Fruit fly (Drosophila melanogaster) whole organism, embryonic: ENCODE results near the gene CG12539.
A peak's percentile ranks its signal among the peaks of the same experiment; 100 is the strongest.

Experiments used
- ATbp ChIP-seq: fragments of 200-800 bp; sonication (Bioruptor generic); optimal IDR thresholded peaks from 2 replicates; lab custom pipeline; 2017; ENCODE audit warnings: missing biosample characterization, mild to moderate bottlenecking, missing genetic modification characterization, missing genetic modification reagents
- Aef1 ChIP-seq: fragments of 200-800 bp; sonication (Bioruptor generic); IDR thresholded peaks from 3 replicates; pipeline ENCODE4 v1.3.6; 2022; ENCODE audit warnings: missing biosample characterization, missing genetic modification characterization
- Asciz ChIP-seq: fragments of 200-800 bp; sonication (Bioruptor generic); optimal IDR thresholded peaks from 2 replicates; lab custom pipeline; 2017; ENCODE audit warnings: missing biosample characterization, mild to moderate bottlenecking, missing genetic modification characterization, missing genetic modification reagents
- CG10321 ChIP-seq: fragments of 200-800 bp; sonication (Bioruptor generic); IDR thresholded peaks from 2 replicates; pipeline ENCODE4 v1.3.6; 2022; ENCODE audit warnings: missing biosample characterization, missing genetic modification characterization
- CG10979 ChIP-seq: fragments of 200-800 bp; sonication (Bioruptor generic); optimal IDR thresholded peaks from 2 replicates; lab custom pipeline; 2018; ENCODE audit warnings: missing biosample characterization, mild to moderate bottlenecking, missing genetic modification characterization, moderate library complexity
- CG11504 ChIP-seq: fragments of 200-800 bp; sonication (Bioruptor generic); optimal IDR thresholded peaks from 3 replicates; lab custom pipeline; 2019; ENCODE audit warnings: missing biosample characterization, mild to moderate bottlenecking, missing genetic modification characterization, moderate library complexity
- CG12155 ChIP-seq: fragments of 200-800 bp; sonication (Bioruptor generic); optimal IDR thresholded peaks from 3 replicates; lab custom pipeline; 2016; ENCODE audit warnings: missing biosample characterization, missing genetic modification characterization
- CG18476 ChIP-seq: fragments of 200-800 bp; sonication (Bioruptor generic); optimal IDR thresholded peaks from 2 replicates; lab custom pipeline; 2016; ENCODE audit warnings: missing biosample characterization, mild to moderate bottlenecking, missing genetic modification characterization
- CG2875 ChIP-seq: fragments of 200-800 bp; sonication (Bioruptor generic); optimal IDR thresholded peaks from 2 replicates; lab custom pipeline; 2017; ENCODE audit warnings: missing biosample characterization, mild to moderate bottlenecking, missing genetic modification characterization, missing genetic modification reagents
- CG30431 ChIP-seq: fragments of 200-800 bp; sonication (Bioruptor generic); optimal IDR thresholded peaks from 2 replicates; lab custom pipeline; 2017; ENCODE audit warnings: missing biosample characterization, missing genetic modification characterization
- CG31224 ChIP-seq: fragments of 200-800 bp; sonication (Bioruptor generic); IDR thresholded peaks from 2 replicates; pipeline ENCODE4 v1.3.6; 2022; ENCODE audit warnings: missing biosample characterization, missing genetic modification characterization
- CG31441 ChIP-seq: fragments of 200-800 bp; sonication (Bioruptor generic); IDR thresholded peaks from 2 replicates; pipeline ENCODE4 v1.3.6; 2022; ENCODE audit warnings: missing biosample characterization, missing genetic modification characterization
- CG32532 ChIP-seq: fragments of 200-800 bp; sonication (Bioruptor generic); IDR thresholded peaks from 2 replicates; pipeline ENCODE4 v1.3.6; 2022; ENCODE audit warnings: missing biosample characterization, missing genetic modification characterization
- CG3281 ChIP-seq: fragments of 200-800 bp; sonication (Bioruptor generic); optimal IDR thresholded peaks from 3 replicates; lab custom pipeline; 2017; ENCODE audit warnings: missing biosample characterization, mild to moderate bottlenecking, missing genetic modification characterization
- CG42726 ChIP-seq: fragments of 200-800 bp; sonication (Bioruptor generic); IDR thresholded peaks from 2 replicates; pipeline ENCODE4 v1.3.6; 2022; ENCODE audit warnings: missing biosample characterization, missing genetic modification characterization; ENCODE audit not compliant: partially characterized antibody
- CG43689 ChIP-seq: fragments of 200-800 bp; sonication (Bioruptor generic); IDR thresholded peaks from 2 replicates; pipeline ENCODE4 v1.3.6; 2022; ENCODE audit warnings: missing biosample characterization, missing genetic modification characterization
- CG4707 ChIP-seq: fragments of 200-800 bp; sonication (Bioruptor generic); optimal IDR thresholded peaks from 2 replicates; lab custom pipeline; 2018; ENCODE audit warnings: missing biosample characterization, mild to moderate bottlenecking, missing genetic modification characterization, moderate library complexity
- CG4854 ChIP-seq: fragments of 200-800 bp; sonication (Bioruptor generic); optimal IDR thresholded peaks from 2 replicates; lab custom pipeline; 2016; ENCODE audit warnings: missing biosample characterization, missing genetic modification characterization, inconsistent platforms
- CG5245 ChIP-seq: fragments of 200-800 bp; sonication (Bioruptor generic); optimal IDR thresholded peaks from 3 replicates; lab custom pipeline; 2016; ENCODE audit warnings: missing biosample characterization, missing genetic modification characterization
- CG7357 ChIP-seq: fragments of 200-800 bp; sonication (Bioruptor generic); IDR thresholded peaks from 3 replicates; pipeline ENCODE4 v1.3.6; 2022; ENCODE audit warnings: missing biosample characterization, missing genetic modification characterization
- CG7928 ChIP-seq: fragments of 200-800 bp; sonication (Bioruptor generic); optimal IDR thresholded peaks from 2 replicates; lab custom pipeline; 2017; ENCODE audit warnings: missing biosample characterization, mild to moderate bottlenecking, missing genetic modification characterization
- CG7987 ChIP-seq: fragments of 200-800 bp; sonication (Bioruptor generic); optimal IDR thresholded peaks from 2 replicates; lab custom pipeline; 2018; ENCODE audit warnings: missing biosample characterization, mild to moderate bottlenecking, missing genetic modification characterization, moderate library complexity
- CG8388 ChIP-seq: fragments of 200-800 bp; sonication (Bioruptor generic); optimal IDR thresholded peaks from 2 replicates; lab custom pipeline; 2019; ENCODE audit warnings: missing biosample characterization, mild to moderate bottlenecking, missing genetic modification characterization, moderate library complexity
- CG8478 ChIP-seq: fragments of >200 bp; optimal IDR thresholded peaks from 2 replicates; lab custom pipeline; 2018
- CG8924 ChIP-seq: fragments of 200-800 bp; optimal IDR thresholded peaks from 3 replicates; lab custom pipeline; 2019; ENCODE audit warnings: missing biosample characterization, mild to moderate bottlenecking, missing genetic modification characterization, moderate library complexity
- CG9437 ChIP-seq: fragments of 200-800 bp; sonication (Bioruptor generic); optimal IDR thresholded peaks from 2 replicates; lab custom pipeline; 2018; ENCODE audit warnings: missing biosample characterization, mild to moderate bottlenecking, missing genetic modification characterization
- Deaf1 ChIP-seq: fragments of 200-800 bp; optimal IDR thresholded peaks from 3 replicates; lab custom pipeline; 2019; ENCODE audit warnings: missing biosample characterization, mild to moderate bottlenecking, missing genetic modification characterization, moderate library complexity
- Lim3 ChIP-seq: fragments of 200-800 bp; sonication (Bioruptor generic); IDR thresholded peaks from 2 replicates; pipeline ENCODE4 v1.3.6; 2022; ENCODE audit warnings: missing biosample characterization, missing genetic modification characterization
- Med ChIP-seq: fragments of 200-800 bp; sonication (Bioruptor generic); peaks from one replicate; lab custom pipeline; 2016; ENCODE audit warnings: missing biosample characterization, missing genetic modification characterization, mild to moderate bottlenecking, inconsistent platforms, moderate library complexity
- NK7.1 ChIP-seq: fragments of 200-800 bp; sonication (Bioruptor generic); optimal IDR thresholded peaks from 3 replicates; lab custom pipeline; 2016; ENCODE audit warnings: missing biosample characterization, missing genetic modification characterization
- Oli ChIP-seq: fragments of 200-800 bp; sonication (Bioruptor generic); optimal IDR thresholded peaks from 2 replicates; lab custom pipeline; 2018; ENCODE audit warnings: missing biosample characterization, mild to moderate bottlenecking, missing genetic modification characterization, moderate library complexity
- Opbp ChIP-seq: fragments of 200-800 bp; sonication (Bioruptor generic); IDR thresholded peaks from 3 replicates; pipeline ENCODE4 v1.3.6; 2022; ENCODE audit warnings: missing biosample characterization, missing genetic modification characterization; ENCODE audit not compliant: partially characterized antibody
- PHDP ChIP-seq: fragments of 200-800 bp; sonication (Bioruptor generic); optimal IDR thresholded peaks from 3 replicates; lab custom pipeline; 2018; ENCODE audit warnings: missing biosample characterization, mild to moderate bottlenecking, missing genetic modification characterization, moderate library complexity
- Sox102F ChIP-seq: fragments of 200-800 bp; sonication (Bioruptor generic); optimal IDR thresholded peaks from 2 replicates; lab custom pipeline; 2018; ENCODE audit warnings: missing biosample characterization, mild to moderate bottlenecking, missing genetic modification characterization, moderate library complexity
- Spps ChIP-seq: fragments of 200-800 bp; sonication (Bioruptor generic); optimal IDR thresholded peaks from 2 replicates; lab custom pipeline; 2018; ENCODE audit warnings: missing biosample characterization, mild to moderate bottlenecking, missing genetic modification characterization
- ab ChIP-seq: fragments of 200-800 bp; sonication (Bioruptor generic); optimal IDR thresholded peaks from 2 replicates; lab custom pipeline; 2016; ENCODE audit warnings: missing biosample characterization, missing genetic modification characterization
- ash1 ChIP-seq: fragments of 200-800 bp; sonication (Bioruptor generic); optimal IDR thresholded peaks from 2 replicates; lab custom pipeline; 2018; ENCODE audit warnings: missing biosample characterization, mild to moderate bottlenecking, missing genetic modification characterization
- bcd ChIP-seq: fragments of 200-800 bp; sonication (Bioruptor generic); optimal IDR thresholded peaks from 2 replicates; lab custom pipeline; 2017; ENCODE audit warnings: missing biosample characterization, mild to moderate bottlenecking, missing genetic modification characterization
- crc ChIP-seq: fragments of 200-800 bp; sonication (Bioruptor generic); optimal IDR thresholded peaks from 2 replicates; lab custom pipeline; 2016; ENCODE audit warnings: missing biosample characterization, missing genetic modification characterization
- dmrt11E ChIP-seq: fragments of 200-800 bp; sonication (Bioruptor generic); optimal IDR thresholded peaks from 3 replicates; lab custom pipeline; 2018; ENCODE audit warnings: missing biosample characterization, mild to moderate bottlenecking, missing genetic modification characterization, moderate library complexity
- eve ChIP-seq, 2 experiments: fragments of >200 bp; optimal IDR thresholded peaks; 2 replicates each; lab custom pipeline; 2017; ENCODE audit warnings: missing biosample characterization in 2 of 2, missing genetic modification characterization in 2 of 2
- gro ChIP-seq: fragments of 200-800 bp; sonication (Bioruptor generic); optimal IDR thresholded peaks from 2 replicates; lab custom pipeline; 2016; ENCODE audit warnings: missing biosample characterization, missing genetic modification characterization
- gt ChIP-seq: fragments of 200-800 bp; sonication (Bioruptor generic); IDR thresholded peaks from 2 replicates; pipeline ENCODE4 v1.3.6; 2022; ENCODE audit warnings: missing biosample characterization, missing genetic modification characterization
- lab ChIP-seq: fragments of 200-800 bp; sonication (Bioruptor generic); optimal IDR thresholded peaks from 3 replicates; lab custom pipeline; 2017; ENCODE audit warnings: missing biosample characterization, missing genetic modification characterization, mild to moderate bottlenecking, moderate library complexity, missing genetic modification reagents
- lilli ChIP-seq: fragments of 200-800 bp; sonication (Bioruptor generic); optimal IDR thresholded peaks from 3 replicates; lab custom pipeline; 2016; ENCODE audit warnings: missing biosample characterization, missing genetic modification characterization
- lola ChIP-seq, 3 experiments: fragments of >200 bp in 2 of 3; fragments of 200-800 bp in 1 of 3; sonication (Bioruptor generic) in 1 of 3; optimal IDR thresholded peaks; 2 replicates each; lab custom pipeline; 2017 to 2019; ENCODE audit warnings: missing biosample characterization in 3 of 3, missing genetic modification characterization in 3 of 3, mild to moderate bottlenecking in 1 of 3, moderate library complexity in 1 of 3
- phol ChIP-seq: fragments of 200-800 bp; sonication (Bioruptor generic); optimal IDR thresholded peaks from 3 replicates; lab custom pipeline; 2018; ENCODE audit warnings: missing biosample characterization, mild to moderate bottlenecking, missing genetic modification characterization, moderate library complexity
- row ChIP-seq: fragments of 200-800 bp; sonication (Bioruptor generic); IDR thresholded peaks from 3 replicates; pipeline ENCODE4 v1.3.6; 2022; ENCODE audit warnings: missing biosample characterization, missing genetic modification characterization
- so ChIP-seq: fragments of 200-800 bp; sonication (Bioruptor generic); IDR thresholded peaks from 3 replicates; pipeline ENCODE4 v1.3.6; 2022; ENCODE audit warnings: missing biosample characterization, missing genetic modification characterization

The CG12539 gene

dm6 chrX:14846116-14846614 lies 1.6 kb upstream of the CG12539 start (continued):
- TF ChIP-seq PHDP (tag; lab: Kevin White, UChicago) (peak; percentile 31), CG9437 (GFP tag; lab: Kevin White, UChicago) (no peak), CG5245 (GFP tag; lab: Kevin White, UChicago) (no peak), CG31441 (peak; percentile 38; the same call in 1 of the 2 replicates), lola (GFP tag; optimal IDR thresholded peaks at IDR 0.05; lab: Kevin White, UChicago) (peak in 1 of 3 experiments; percentile 61), CG31224 (GFP tag; lab: Robert Waterston, UW) (no peak), CG11504 (tag; lab: Kevin White, UChicago) (peak; percentile 41), CG7987 (GFP tag; lab: Kevin White, UChicago) (no peak), CG32532 (GFP tag; lab: Robert Waterston, UW) (no peak), CG8388 (GFP tag; lab: Kevin White, UChicago) (peak; percentile 26), CG42726 (GFP tag; lab: Robert Waterston, UW) (no peak), CG7928 (GFP tag; lab: Kevin White, UChicago) (no peak), ash1 (GFP tag; lab: Kevin White, UChicago) (no peak), CG10979 (peak; percentile 68), CG8478 (lab: Kevin White, UChicago) (no peak), CG18476 (GFP tag; lab: Kevin White, UChicago) (no peak), eve (GFP tag; optimal IDR thresholded peaks at IDR 0.05; lab: Kevin White, UChicago) (no peak), Spps (tag; lab: Kevin White, UChicago) (peak; percentile 12), Oli (tag; lab: Kevin White, UChicago) (peak; percentile 13), phol (tag; lab: Kevin White, UChicago) (peak; percentile 39), CG4854 (GFP tag; lab: Kevin White, UChicago) (no peak), row (GFP tag; lab: Robert Waterston, UW) (no peak), Med (GFP tag; lab: Kevin White, UChicago) (peak; percentile 51), Sox102F (GFP tag; lab: Kevin White, UChicago) (peak; percentile 5)

- TF ChIP-seq CG43689 (GFP tag; lab: Robert Waterston, UW) (no peak), bcd (GFP tag; lab: Kevin White, UChicago) (no peak), PHDP (tag; lab: Kevin White, UChicago) (no peak), gt (GFP tag; lab: Robert Waterston, UW) (no peak), Asciz (GFP tag; lab: Kevin White, UChicago) (no peak), Lim3 (GFP tag; lab: Robert Waterston, UW) (no peak), Aef1 (GFP tag; lab: Robert Waterston, UW) (no peak), Deaf1 (tag; lab: Kevin White, UChicago) (peak; percentile 19), CG4707 (no peak), lilli (GFP tag; lab: Kevin White, UChicago) (no peak), CG30431 (no peak), lab (GFP tag; lab: Kevin White, UChicago) (peak; percentile 32), crc (GFP tag; lab: Kevin White, UChicago) (no peak), CG2875 (GFP tag; lab: Kevin White, UChicago) (no peak), gro (GFP tag; lab: Kevin White, UChicago) (no peak), CG12155 (no peak), ATbp (GFP tag; lab: Kevin White, UChicago) (no peak), dmrt11E (tag; lab: Kevin White, UChicago) (no peak), Opbp (GFP tag; lab: Robert Waterston, UW) (no peak), so (no peak), CG7357 (GFP tag; lab: Robert Waterston, UW) (no peak), ab (GFP tag; lab: Kevin White, UChicago) (no peak), CG3281 (GFP tag; lab: Kevin White, UChicago) (no peak), NK7.1 (GFP tag; lab: Kevin White, UChicago) (no peak), CG8924 (tag; lab: Kevin White, UChicago) (no peak), CG10321 (GFP tag; lab: Robert Waterston, UW) (no peak)
Observed at dm6 chrX:14841893-14842505, 2.6 kb downstream of the CG12539 start.
